Worm (Caenorhabditis elegans) whole organism, L1 larva: ENCODE results near the gene camt-1.
A peak's percentile ranks its signal among the peaks of the same experiment; 100 is the strongest.

Source experiments
- C34B4.2 ChIP-seq: sonication (generic microtip); optimal IDR thresholded peaks from 2 replicates; lab custom pipeline; 2017; ENCODE audit warnings: mild to moderate bottlenecking, missing genetic modification characterization, missing compliant biosample characterization
- Y116A8C.19 ChIP-seq: sonication (generic microtip); optimal IDR thresholded peaks from 2 replicates; lab custom pipeline; 2016; ENCODE audit warnings: missing compliant biosample characterization, missing genetic modification characterization, borderline replicate concordance
- aha-1 ChIP-seq: fragments of 150-350 bp; optimal IDR thresholded peaks from 2 replicates; lab custom pipeline; 2014; ENCODE audit warnings: missing biosample characterization, missing genetic modification characterization
- alr-1 ChIP-seq: fragments of 200-800 bp; sonication (Bioruptor generic); optimal IDR thresholded peaks from 2 replicates; lab custom pipeline; 2018; ENCODE audit warnings: borderline replicate concordance, mild to moderate bottlenecking, missing genetic modification characterization, missing compliant biosample characterization
- aly-2 ChIP-seq: fragments of 150-350 bp; optimal IDR thresholded peaks from 2 replicates; lab custom pipeline; 2014; ENCODE audit warnings: missing biosample characterization, missing genetic modification characterization
- blmp-1 ChIP-seq: fragments of 150-350 bp; optimal IDR thresholded peaks from 2 replicates; lab custom pipeline; 2014; ENCODE audit warnings: missing biosample characterization, missing genetic modification characterization
- ceh-88 ChIP-seq: fragments of 200-800 bp; sonication (Bioruptor generic); IDR thresholded peaks from 2 replicates; pipeline ENCODE4 v1.3.6; 2022; ENCODE audit warnings: missing genetic modification characterization, missing compliant biosample characterization
- dpl-1 ChIP-seq, 3 experiments: fragments of 150-350 bp in 2 of 3; sonication (generic microtip) in 1 of 3; optimal IDR thresholded peaks; 2 replicates each; lab custom pipeline; 2014 to 2017; ENCODE audit warnings: missing biosample characterization in 3 of 3, missing genetic modification characterization in 3 of 3, missing genetic modification reagents in 3 of 3
- efl-1 ChIP-seq, 4 experiments: fragments of 150-350 bp; optimal IDR thresholded peaks in 3 of 4; peaks in 1 of 4; 1 replicate in 1 of 4; 2 replicates in 3 of 4; lab custom pipeline; 2014; ENCODE audit warnings: missing biosample characterization in 2 of 4, missing genetic modification characterization in 2 of 4, missing genetic modification reagents in 2 of 4
- egl-13 ChIP-seq: sonication (generic microtip); optimal IDR thresholded peaks from 2 replicates; lab custom pipeline; 2016; ENCODE audit warnings: missing genotype, missing genetic modification reagents, missing genetic modification characterization, missing compliant biosample characterization
- elt-2 ChIP-seq: sonication (generic microtip); optimal IDR thresholded peaks from 2 replicates; lab custom pipeline; 2016; ENCODE audit warnings: missing genetic modification characterization, mild to moderate bottlenecking, inconsistent platforms, missing compliant biosample characterization, missing genetic modification reagents
- elt-3 ChIP-seq, 6 experiments: fragments of 150-350 bp in 1 of 6; sonication (generic microtip); optimal IDR thresholded peaks; 2 replicates each; lab custom pipeline; 2017 to 2018; ENCODE audit warnings: missing biosample characterization in 6 of 6, missing genetic modification characterization in 6 of 6, inconsistent platforms in 1 of 6
- fkh-10 ChIP-seq: sonication (generic microtip); optimal IDR thresholded peaks from 2 replicates; lab custom pipeline; 2017; ENCODE audit warnings: missing biosample characterization, missing genetic modification reagents, missing genetic modification characterization
- irx-1 ChIP-seq: sonication (generic microtip); optimal IDR thresholded peaks from 2 replicates; lab custom pipeline; 2016; ENCODE audit warnings: missing genetic modification characterization, missing compliant biosample characterization
- lin-14 ChIP-seq: fragments of 200-800 bp; sonication (Bioruptor generic); optimal IDR thresholded peaks from 2 replicates; lab custom pipeline; 2018; ENCODE audit warnings: mild to moderate bottlenecking, missing genetic modification characterization, moderate library complexity, missing compliant biosample characterization
- lin-15B ChIP-seq: fragments of 150-350 bp; sonication (generic microtip); optimal IDR thresholded peaks from 3 replicates; lab custom pipeline; 2014; ENCODE audit warnings: missing biosample characterization, missing genetic modification characterization
- lin-35 ChIP-seq, 2 experiments: fragments of 150-350 bp; optimal IDR thresholded peaks; 2 replicates each; lab custom pipeline; 2014; ENCODE audit warnings: missing biosample characterization in 2 of 2, missing genetic modification characterization in 2 of 2, missing genetic modification reagents in 2 of 2
- lir-3 ChIP-seq: sonication (generic microtip); optimal IDR thresholded peaks from 2 replicates; lab custom pipeline; 2016; ENCODE audit warnings: mild to moderate bottlenecking, missing genetic modification characterization, moderate library complexity, missing compliant biosample characterization; ENCODE audit not compliant: poor library complexity
- mab-9 ChIP-seq: fragments of 200-800 bp; sonication (Bioruptor generic); IDR thresholded peaks from 2 replicates; pipeline ENCODE4 v1.3.6; 2022; ENCODE audit warnings: missing genetic modification reagents, missing genetic modification characterization, missing compliant biosample characterization
- mep-1 ChIP-seq: fragments of 150-350 bp; optimal IDR thresholded peaks from 2 replicates; lab custom pipeline; 2014; ENCODE audit warnings: missing biosample characterization, missing genetic modification characterization
- nhr-11 ChIP-seq: fragments of 150-350 bp; optimal IDR thresholded peaks from 2 replicates; lab custom pipeline; 2014; ENCODE audit warnings: missing biosample characterization, missing genetic modification characterization
- nhr-19 ChIP-seq: fragments of 200-800 bp; sonication (Bioruptor generic); conservative IDR thresholded peaks from 2 replicates; pipeline ENCODE4 v1.3.6; 2022; ENCODE audit warnings: missing genetic modification characterization, missing compliant biosample characterization
- nhr-237 ChIP-seq: fragments of 150-350 bp; optimal IDR thresholded peaks from 2 replicates; lab custom pipeline; 2014; ENCODE audit warnings: missing biosample characterization, missing genetic modification characterization
- nhr-28 ChIP-seq: fragments of 150-350 bp; optimal IDR thresholded peaks from 2 replicates; lab custom pipeline; 2014; ENCODE audit warnings: missing biosample characterization, missing genetic modification characterization
- nhr-71 ChIP-seq: sonication (generic microtip); optimal IDR thresholded peaks from 2 replicates; lab custom pipeline; 2016; ENCODE audit warnings: mild to moderate bottlenecking, missing genetic modification characterization, moderate library complexity, missing compliant biosample characterization
- nhr-76 ChIP-seq: sonication (generic microtip); optimal IDR thresholded peaks from 2 replicates; lab custom pipeline; 2017; ENCODE audit warnings: missing biosample characterization, missing genetic modification characterization
- nhr-84 ChIP-seq: sonication (generic microtip); optimal IDR thresholded peaks from 2 replicates; lab custom pipeline; 2017; ENCODE audit warnings: missing biosample characterization, missing genetic modification characterization
- pag-3 ChIP-seq: sonication (generic microtip); optimal IDR thresholded peaks from 2 replicates; lab custom pipeline; 2017; ENCODE audit warnings: missing genetic modification characterization, mild to moderate bottlenecking, missing compliant biosample characterization, antibody characterized with exemption, borderline replicate concordance; ENCODE audit not compliant: insufficient read depth
- pqm-1 ChIP-seq: sonication (generic microtip); optimal IDR thresholded peaks from 3 replicates; lab custom pipeline; 2017; ENCODE audit warnings: missing biosample characterization, missing genetic modification characterization
- rnt-1 ChIP-seq: sonication (generic microtip); optimal IDR thresholded peaks from 2 replicates; lab custom pipeline; 2016; ENCODE audit warnings: mild to moderate bottlenecking, missing genetic modification characterization, moderate library complexity, missing compliant biosample characterization
- tbx-2 ChIP-seq: sonication (generic microtip); optimal IDR thresholded peaks from 2 replicates; lab custom pipeline; 2016; ENCODE audit warnings: missing genetic modification characterization, missing compliant biosample characterization
- unc-130 ChIP-seq: fragments of 150-350 bp; optimal IDR thresholded peaks from 2 replicates; lab custom pipeline; 2017; ENCODE audit warnings: missing biosample characterization, missing genetic modification characterization, inconsistent platforms
- vab-15 ChIP-seq: sonication (generic microtip); optimal IDR thresholded peaks from 2 replicates; lab custom pipeline; 2017; ENCODE audit warnings: missing genotype, mild to moderate bottlenecking, missing genetic modification characterization, missing compliant biosample characterization
- xbp-1 ChIP-seq: sonication (generic microtip); optimal IDR thresholded peaks from 2 replicates; lab custom pipeline; 2016; ENCODE audit warnings: missing genetic modification characterization, missing compliant biosample characterization
- zag-1 ChIP-seq: fragments of 150-350 bp; optimal IDR thresholded peaks from 2 replicates; lab custom pipeline; 2014; ENCODE audit warnings: missing biosample characterization, missing genetic modification characterization

Gene camt-1

DNA sequence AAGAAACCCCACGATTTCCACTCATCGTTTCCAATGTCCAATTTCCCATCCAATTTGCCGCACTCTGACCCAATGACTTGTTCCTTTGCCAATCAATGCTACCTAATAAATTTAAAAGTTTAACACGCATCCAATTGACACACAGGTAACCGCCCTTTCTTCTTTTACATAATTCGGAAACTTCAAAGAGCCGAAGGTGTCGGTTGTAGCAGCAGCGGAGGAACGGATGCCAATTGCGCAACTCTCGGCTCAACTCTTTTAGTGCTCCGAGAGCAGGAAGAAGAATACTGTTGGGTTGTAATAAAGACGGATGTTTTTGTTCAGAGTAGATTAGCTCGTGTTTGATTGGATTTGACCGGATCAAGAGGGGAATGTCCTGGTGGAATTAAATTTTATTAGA lies 12.3 kb upstream of the camt-1 start:
- TF ChIP-seq Y116A8C.19 (tag; lab: Kevin White, UChicago) (no peak), xbp-1 (tag; lab: Kevin White, UChicago) (no peak), fkh-10 (GFP tag; lab: Kevin White, UChicago) (no peak), zag-1 (tag; lab: Kevin White, UChicago) (no peak), dpl-1 (GFP tag; optimal IDR thresholded peaks at IDR 0.05; lab: Kevin White, UChicago) (no peak)

DNA sequence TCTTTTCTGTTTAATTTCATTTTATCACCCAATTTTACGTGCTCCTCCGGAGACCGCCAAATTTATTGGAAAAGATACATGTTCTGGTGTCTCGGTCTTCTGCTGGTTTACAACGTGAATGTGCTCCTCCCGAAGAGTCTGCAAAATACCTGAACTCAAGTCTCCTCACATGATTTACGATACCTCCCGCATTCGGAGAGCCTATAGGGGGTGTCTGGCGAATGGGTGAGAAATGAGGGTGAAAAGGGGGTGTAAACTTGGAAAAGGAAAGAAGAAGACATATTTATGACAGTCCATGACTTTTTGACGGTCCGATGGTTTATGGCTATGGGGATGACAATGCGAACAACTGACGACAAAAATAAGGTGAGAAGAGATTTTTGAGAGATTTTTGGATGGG lies 11.3 kb upstream of the camt-1 start:
- TF ChIP-seq pag-3 (tag; lab: Kevin White, UChicago) (no peak), lin-35 (GFP tag; optimal IDR thresholded peaks at IDR 0.05; lab: Kevin White, UChicago) (no peak), vab-15 (tag; lab: Kevin White, UChicago) (no peak), nhr-28 (no peak), ceh-88 (GFP tag; lab: Robert Waterston, UW) (no peak), lir-3 (tag; lab: Kevin White, UChicago) (no peak), elt-2 (tag; lab: Kevin White, UChicago) (no peak), elt-3 (tag; optimal IDR thresholded peaks at IDR 0.05; lab: Kevin White, UChicago) (no peak), dpl-1 (GFP tag; optimal IDR thresholded peaks at IDR 0.05; lab: Kevin White, UChicago) (no peak), nhr-76 (tag; lab: Kevin White, UChicago) (no peak), mep-1 (no peak), aha-1 (no peak), egl-13 (tag; lab: Kevin White, UChicago) (no peak), lin-15B (tag; lab: Kevin White, UChicago) (no peak), mab-9 (GFP tag; lab: Robert Waterston, UW) (no peak), tbx-2 (tag; lab: Kevin White, UChicago) (no peak), nhr-84 (tag; lab: Kevin White, UChicago) (no peak), unc-130 (tag; lab: Kevin White, UChicago) (no peak), aly-2 (tag; lab: Kevin White, UChicago) (no peak), lin-14 (GFP tag; lab: Kevin White, UChicago) (peak; percentile 34), xbp-1 (tag; lab: Kevin White, UChicago) (no peak), rnt-1 (tag; lab: Kevin White, UChicago) (peak; percentile 17), pqm-1 (no peak), nhr-11 (tag; lab: Kevin White, UChicago) (no peak), efl-1 (optimal IDR thresholded peaks at IDR 0.05; lab: Kevin White, UChicago) (no peak), efl-1 (GFP tag; optimal IDR thresholded peaks at IDR 0.05 in 1 of 2; lab: Kevin White, UChicago) (peak in 1 of 2 experiments; percentile 63), nhr-19 (GFP tag; lab: Robert Waterston, UW) (no peak), irx-1 (tag; lab: Kevin White, UChicago) (no peak)

DNA sequence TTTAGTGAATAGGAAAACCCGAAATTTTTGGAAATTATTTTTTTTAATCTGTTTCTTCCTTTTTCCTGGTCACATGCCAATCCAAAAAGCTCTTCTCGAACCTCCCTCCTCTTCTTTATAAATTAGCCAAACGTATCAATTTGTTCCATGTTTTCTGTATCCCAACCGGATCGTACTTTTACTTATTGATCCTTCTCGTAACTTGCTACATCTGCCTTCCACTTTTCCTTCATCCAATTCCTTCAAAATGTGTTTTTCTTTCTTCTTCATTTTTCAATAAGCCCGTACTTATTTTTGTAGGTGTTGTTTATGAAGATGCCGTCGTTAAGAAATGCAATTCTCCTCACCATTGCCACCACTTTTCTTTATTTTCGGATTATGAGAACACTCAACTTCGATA lies 7.0 kb upstream of the camt-1 start, which contains the start of gene cyp-23A1:
Gene cyp-23A1 (plus strand): TSS at position 301 of the 400 bp plus-strand sequence.
- TF ChIP-seq blmp-1 (tag; lab: Kevin White, UChicago) (peak; percentile 4), nhr-237 (tag; lab: Kevin White, UChicago) (no peak)

DNA sequence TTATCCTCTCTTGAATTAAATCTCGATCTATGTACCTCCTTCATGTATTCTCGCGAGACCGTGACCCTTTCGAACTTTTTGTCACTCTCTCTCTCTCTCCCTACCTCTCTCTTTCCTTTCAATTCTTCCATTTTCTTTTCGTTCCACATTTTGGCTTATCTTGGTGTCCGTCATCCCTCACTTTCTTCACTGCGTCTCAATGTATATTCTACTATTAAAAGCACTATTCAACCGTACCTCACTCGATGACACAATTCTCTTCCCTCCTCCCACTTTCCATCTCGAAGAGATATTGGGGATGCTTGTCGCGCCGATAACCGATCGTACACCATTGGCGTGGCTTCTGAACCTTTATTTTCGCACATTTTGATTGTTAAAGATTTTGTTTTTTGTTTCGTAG lies 5.7 kb upstream of the camt-1 start:
- TF ChIP-seq nhr-11 (tag; lab: Kevin White, UChicago) = no peak
- TF ChIP-seq nhr-71 (tag; lab: Kevin White, UChicago) = no peak
- TF ChIP-seq C34B4.2 (tag; lab: Kevin White, UChicago) = no peak
- TF ChIP-seq alr-1 = no peak
- peak; percentile 9 for TF ChIP-seq lin-14 (GFP tag; lab: Kevin White, UChicago)
- peak; percentile 87 for TF ChIP-seq blmp-1 (tag; lab: Kevin White, UChicago)
